Fruit fly (Drosophila melanogaster) whole organism, embryonic: ENCODE data around the gene dob.

Experiments used
- BtbVII ChIP-seq: fragments of 200-800 bp; sonication (Bioruptor generic); optimal IDR thresholded peaks from 3 replicates; lab custom pipeline; 2017; ENCODE audit warnings: missing biosample characterization, mild to moderate bottlenecking, missing genetic modification characterization
- Bteb2 ChIP-seq: fragments of 200-800 bp; sonication (Bioruptor generic); optimal IDR thresholded peaks from 2 replicates; lab custom pipeline; 2016; ENCODE audit warnings: missing biosample characterization, missing genetic modification characterization
- CG10321 ChIP-seq: fragments of 200-800 bp; sonication (Bioruptor generic); IDR thresholded peaks from 2 replicates; pipeline ENCODE4 v1.3.6; 2022; ENCODE audit warnings: missing biosample characterization, missing genetic modification characterization
- CG10959 ChIP-seq: fragments of 200-800 bp; sonication (Bioruptor generic); IDR thresholded peaks from 2 replicates; pipeline ENCODE4 v1.3.6; 2022; ENCODE audit warnings: missing biosample characterization, missing genetic modification characterization
- CG11247 ChIP-seq: fragments of 200-800 bp; sonication (Bioruptor generic); IDR thresholded peaks from 2 replicates; pipeline ENCODE4 v1.3.6; 2022; ENCODE audit warnings: missing biosample characterization, missing genetic modification characterization
- CG11398 ChIP-seq: fragments of 200-800 bp; sonication (Bioruptor generic); optimal IDR thresholded peaks from 2 replicates; lab custom pipeline; 2016; ENCODE audit warnings: missing biosample characterization, missing genetic modification characterization
- CG13424 ChIP-seq: fragments of 200-800 bp; sonication (Bioruptor generic); optimal IDR thresholded peaks from 2 replicates; lab custom pipeline; 2019; ENCODE audit warnings: missing biosample characterization, mild to moderate bottlenecking, missing genetic modification characterization, moderate library complexity
- CG14710 ChIP-seq: fragments of 200-800 bp; sonication (Bioruptor generic); optimal IDR thresholded peaks from 3 replicates; lab custom pipeline; 2019; ENCODE audit warnings: missing biosample characterization, mild to moderate bottlenecking, missing genetic modification characterization, moderate library complexity
- CG16779 ChIP-seq: fragments of 200-800 bp; sonication (Bioruptor generic); IDR thresholded peaks from 2 replicates; pipeline ENCODE4 v1.3.6; 2022; ENCODE audit warnings: missing biosample characterization, missing genetic modification characterization
- CG16863 ChIP-seq: fragments of 200-800 bp; sonication (Bioruptor generic); optimal IDR thresholded peaks from 3 replicates; lab custom pipeline; 2016; ENCODE audit warnings: missing biosample characterization, missing genetic modification characterization
- CG2712 ChIP-seq: fragments of 200-800 bp; optimal IDR thresholded peaks from 3 replicates; lab custom pipeline; 2019; ENCODE audit warnings: missing biosample characterization, mild to moderate bottlenecking, missing genetic modification characterization, moderate library complexity
- CG2889 ChIP-seq: fragments of 200-800 bp; sonication (Bioruptor generic); IDR thresholded peaks from 3 replicates; pipeline ENCODE4 v1.3.6; 2022; ENCODE audit warnings: missing biosample characterization, missing genetic modification characterization
- CG30020 ChIP-seq: fragments of 200-800 bp; optimal IDR thresholded peaks from 2 replicates; lab custom pipeline; 2019; ENCODE audit warnings: missing biosample characterization, mild to moderate bottlenecking, missing genetic modification characterization, moderate library complexity
- CG34422 ChIP-seq: fragments of 200-800 bp; sonication (Bioruptor generic); IDR thresholded peaks from 3 replicates; pipeline ENCODE4 v1.3.6; 2022; ENCODE audit warnings: missing biosample characterization, missing genetic modification characterization
- CG7745 ChIP-seq: fragments of 200-800 bp; sonication (Bioruptor generic); optimal IDR thresholded peaks from 2 replicates; lab custom pipeline; 2018; ENCODE audit warnings: missing biosample characterization, mild to moderate bottlenecking, missing genetic modification characterization, moderate library complexity
- CG7839 ChIP-seq: fragments of 200-800 bp; sonication (Bioruptor generic); optimal IDR thresholded peaks from 3 replicates; lab custom pipeline; 2018; ENCODE audit warnings: missing biosample characterization, mild to moderate bottlenecking, missing genetic modification characterization, moderate library complexity
- CG8765 ChIP-seq: fragments of 200-800 bp; sonication (Bioruptor generic); IDR thresholded peaks from 2 replicates; pipeline ENCODE4 v1.3.6; 2022; ENCODE audit warnings: missing biosample characterization, missing genetic modification characterization
- CG9817 ChIP-seq: fragments of 200-800 bp; sonication (Bioruptor generic); optimal IDR thresholded peaks from 2 replicates; lab custom pipeline; 2018; ENCODE audit warnings: missing biosample characterization, mild to moderate bottlenecking, missing genetic modification characterization, moderate library complexity
- Doc2 ChIP-seq: fragments of 200-800 bp; sonication (Bioruptor generic); IDR thresholded peaks from 2 replicates; pipeline ENCODE4 v1.3.6; 2022; ENCODE audit warnings: missing biosample characterization, missing genetic modification characterization
- Doc3 ChIP-seq: fragments of 200-800 bp; sonication (Bioruptor generic); IDR thresholded peaks from 3 replicates; pipeline ENCODE4 v1.3.6; 2022; ENCODE audit warnings: missing biosample characterization, missing genetic modification characterization; ENCODE audit not compliant: partially characterized antibody
- Ets65A ChIP-seq: fragments of 200-800 bp; sonication (Bioruptor generic); peaks from one replicate; lab custom pipeline; 2016; ENCODE audit warnings: missing biosample characterization, missing genetic modification characterization
- HLH54F ChIP-seq: fragments of 200-800 bp; sonication (Bioruptor generic); optimal IDR thresholded peaks from 3 replicates; lab custom pipeline; 2016; ENCODE audit warnings: missing biosample characterization, missing genetic modification characterization
- Hmr ChIP-seq: fragments of 200-800 bp; sonication (Bioruptor generic); optimal IDR thresholded peaks from 3 replicates; lab custom pipeline; 2017; ENCODE audit warnings: mild to moderate bottlenecking, missing biosample characterization, missing genetic modification reagents, missing genetic modification characterization
- Hr78 ChIP-seq, 2 experiments: fragments of 200-800 bp in 1 of 2; fragments of >200 bp in 1 of 2; sonication (Bioruptor generic) in 1 of 2; optimal IDR thresholded peaks; 2 replicates each; lab custom pipeline; 2017 to 2019; ENCODE audit warnings: missing biosample characterization in 2 of 2, missing genetic modification characterization in 2 of 2, mild to moderate bottlenecking in 1 of 2, moderate library complexity in 1 of 2
- Lhr ChIP-seq: fragments of 200-800 bp; sonication (Bioruptor generic); optimal IDR thresholded peaks from 3 replicates; lab custom pipeline; 2017; ENCODE audit warnings: mild to moderate bottlenecking, missing biosample characterization, missing genetic modification reagents, missing genetic modification characterization
- Mes4 ChIP-seq: fragments of 200-800 bp; sonication (Bioruptor generic); optimal IDR thresholded peaks from 2 replicates; lab custom pipeline; 2016; ENCODE audit warnings: missing biosample characterization, missing genetic modification characterization
- Neu2 ChIP-seq: fragments of 200-800 bp; sonication (Bioruptor generic); optimal IDR thresholded peaks from 3 replicates; lab custom pipeline; 2016; ENCODE audit warnings: missing biosample characterization, missing genetic modification characterization, borderline replicate concordance
- Ravus ChIP-seq: fragments of 200-800 bp; sonication (Bioruptor generic); IDR thresholded peaks from 2 replicates; pipeline ENCODE4 v1.3.6; 2022; ENCODE audit warnings: missing biosample characterization, missing genetic modification characterization
- Sin3A ChIP-seq: fragments of >200 bp; optimal IDR thresholded peaks from 2 replicates; lab custom pipeline; 2018
- Spps ChIP-seq: fragments of 200-800 bp; sonication (Bioruptor generic); optimal IDR thresholded peaks from 2 replicates; lab custom pipeline; 2018; ENCODE audit warnings: missing biosample characterization, mild to moderate bottlenecking, missing genetic modification characterization
- Trl ChIP-seq, 3 experiments: fragments of >200 bp in 2 of 3; fragments of 200-800 bp in 1 of 3; sonication (Bioruptor generic) in 1 of 3; optimal IDR thresholded peaks; 2 replicates in 1 of 3; 3 replicates in 2 of 3; lab custom pipeline; 2016 to 2017; ENCODE audit warnings: missing biosample characterization in 1 of 3, missing genetic modification characterization in 1 of 3
- Xbp1 ChIP-seq: fragments of 200-800 bp; sonication (Bioruptor generic); optimal IDR thresholded peaks from 3 replicates; lab custom pipeline; 2016; ENCODE audit warnings: missing biosample characterization, mild to moderate bottlenecking, missing genetic modification characterization
- aop ChIP-seq: fragments of 200-800 bp; sonication (Bioruptor generic); IDR thresholded peaks from 2 replicates; pipeline ENCODE4 v1.3.6; 2022; ENCODE audit warnings: missing biosample characterization, missing genetic modification characterization
- ase ChIP-seq: fragments of 200-800 bp; sonication (Bioruptor generic); IDR thresholded peaks from 3 replicates; pipeline ENCODE4 v1.3.6; 2022; ENCODE audit warnings: missing biosample characterization, missing genetic modification characterization
- caup ChIP-seq: fragments of 200-800 bp; sonication (Bioruptor generic); optimal IDR thresholded peaks from 3 replicates; lab custom pipeline; 2017; ENCODE audit warnings: missing biosample characterization, mild to moderate bottlenecking, missing genetic modification characterization, moderate library complexity; ENCODE audit not compliant: severe bottlenecking
- chif ChIP-seq, 2 experiments: fragments of 200-800 bp; sonication (Bioruptor generic); optimal IDR thresholded peaks; 3 replicates each; lab custom pipeline; 2016; ENCODE audit warnings: missing biosample characterization in 2 of 2, missing genetic modification characterization in 2 of 2
- dmrt11E ChIP-seq: fragments of 200-800 bp; sonication (Bioruptor generic); optimal IDR thresholded peaks from 3 replicates; lab custom pipeline; 2018; ENCODE audit warnings: missing biosample characterization, mild to moderate bottlenecking, missing genetic modification characterization, moderate library complexity
- eyg ChIP-seq: fragments of 200-800 bp; sonication (Bioruptor generic); optimal IDR thresholded peaks from 3 replicates; lab custom pipeline; 2016; ENCODE audit warnings: missing biosample characterization, missing genetic modification characterization
- fru ChIP-seq: fragments of >200 bp; optimal IDR thresholded peaks from 2 replicates; lab custom pipeline; 2017
- gsb-n ChIP-seq: fragments of 200-800 bp; sonication (Bioruptor generic); optimal IDR thresholded peaks from 3 replicates; lab custom pipeline; 2018; ENCODE audit warnings: missing biosample characterization, mild to moderate bottlenecking, missing genetic modification characterization
- jumu ChIP-seq: fragments of 200-800 bp; sonication (Bioruptor generic); optimal IDR thresholded peaks from 3 replicates; lab custom pipeline; 2016; ENCODE audit warnings: missing biosample characterization, missing genetic modification characterization
- lilli ChIP-seq: fragments of 200-800 bp; sonication (Bioruptor generic); optimal IDR thresholded peaks from 3 replicates; lab custom pipeline; 2016; ENCODE audit warnings: missing biosample characterization, missing genetic modification characterization
- lmd ChIP-seq: fragments of 200-800 bp; sonication (Bioruptor generic); IDR thresholded peaks from 2 replicates; pipeline ENCODE4 v1.3.6; 2022; ENCODE audit warnings: missing biosample characterization, missing genetic modification characterization
- mirr ChIP-seq: fragments of 200-800 bp; sonication (Bioruptor generic); optimal IDR thresholded peaks from 3 replicates; lab custom pipeline; 2018; ENCODE audit warnings: missing biosample characterization, mild to moderate bottlenecking, missing genetic modification characterization
- psq ChIP-seq: fragments of 200-800 bp; sonication (Bioruptor generic); optimal IDR thresholded peaks from 2 replicates; lab custom pipeline; 2017; ENCODE audit warnings: missing biosample characterization, missing genetic modification characterization
- so ChIP-seq: fragments of 200-800 bp; sonication (Bioruptor generic); IDR thresholded peaks from 3 replicates; pipeline ENCODE4 v1.3.6; 2022; ENCODE audit warnings: missing biosample characterization, missing genetic modification characterization
- tgo ChIP-seq: fragments of 200-800 bp; sonication (Bioruptor generic); IDR thresholded peaks from 3 replicates; pipeline ENCODE4 v1.3.6; 2022; ENCODE audit warnings: missing biosample characterization, missing genetic modification characterization
- tio ChIP-seq: fragments of 200-800 bp; sonication (Bioruptor generic); optimal IDR thresholded peaks from 2 replicates; lab custom pipeline; 2017; ENCODE audit warnings: missing biosample characterization, missing genetic modification characterization, inconsistent platforms
- tna ChIP-seq: fragments of 200-800 bp; sonication (Bioruptor generic); IDR thresholded peaks from 2 replicates; pipeline ENCODE4 v1.3.6; 2022; ENCODE audit warnings: missing biosample characterization, missing genetic modification characterization; ENCODE audit not compliant: partially characterized antibody
- vvl ChIP-seq: fragments of 200-800 bp; sonication (Bioruptor generic); IDR thresholded peaks from 2 replicates; pipeline ENCODE4 v1.3.6; 2022; ENCODE audit warnings: missing biosample characterization, missing genetic modification characterization

Gene dob

DNA sequence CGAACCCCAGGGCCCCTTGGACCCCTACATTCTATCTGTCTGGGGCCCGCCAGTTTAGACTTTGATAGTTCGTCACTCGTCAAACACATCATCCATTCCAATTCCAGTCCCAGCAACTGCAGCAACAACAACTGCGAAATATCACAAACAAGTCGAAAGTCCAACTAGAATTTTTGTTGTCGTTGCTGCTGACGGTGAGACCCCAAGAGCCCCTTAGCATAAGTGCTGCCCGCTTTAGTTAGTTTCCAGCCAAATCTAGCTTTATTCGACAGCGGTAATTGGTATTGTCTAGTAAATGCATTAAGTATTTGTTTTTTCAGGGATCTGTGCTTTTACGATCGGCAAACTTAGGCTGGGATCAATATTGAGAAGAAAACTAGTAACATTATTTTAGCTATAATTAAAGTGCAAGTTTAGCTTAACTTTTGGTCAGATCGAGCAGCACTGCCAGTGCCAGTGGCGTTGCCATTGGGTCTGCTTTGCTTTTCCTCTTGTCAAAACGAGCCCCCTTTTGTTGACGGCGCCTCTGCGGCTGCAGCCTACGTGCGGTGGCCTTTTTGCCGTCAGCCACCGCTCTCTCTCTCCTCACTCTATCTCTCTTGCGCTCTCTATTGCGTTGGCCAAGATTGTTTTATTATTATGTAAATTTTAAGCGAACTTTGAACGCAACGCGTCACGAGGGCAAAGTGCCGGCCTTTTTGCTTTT is 8.0 kb downstream of the dob start (continued):
- TF ChIP-seq caup (GFP tag; lab: Kevin White, UChicago), result peak; percentile 81
- TF ChIP-seq chif (GFP tag; optimal IDR thresholded peaks at IDR 0.05; lab: Kevin White, UChicago), result peak; percentile 86 to 93
- TF ChIP-seq Spps, result peak; percentile 46
- peak; percentile 88 for TF ChIP-seq CG13424 (tag; lab: Kevin White, UChicago)
- peak; percentile 53 for TF ChIP-seq Lhr (GFP tag; lab: Kevin White, UChicago)
- TF ChIP-seq gsb-n (tag; lab: Kevin White, UChicago), result peak; percentile 70
- TF ChIP-seq dmrt11E (tag; lab: Kevin White, UChicago), result peak; percentile 62
- no peak for TF ChIP-seq Sin3A (lab: Kevin White, UChicago)
- peak; percentile 61; the same call in 1 of the 2 replicates for TF ChIP-seq Doc2
- TF ChIP-seq jumu, result peak; percentile 93
- TF ChIP-seq CG11398 (GFP tag; lab: Kevin White, UChicago), result peak; percentile 84
- TF ChIP-seq tio (GFP tag; lab: Kevin White, UChicago), result peak; percentile 77
- peak; percentile 52 to 73 for TF ChIP-seq Trl (optimal IDR thresholded peaks at IDR 0.05; lab: Kevin White, UChicago)
- TF ChIP-seq Trl (GFP tag; optimal IDR thresholded peaks at IDR 0.05; lab: Kevin White, UChicago), result peak; percentile 93
- TF ChIP-seq lilli (GFP tag; lab: Kevin White, UChicago), result peak; percentile 97
- TF ChIP-seq so (GFP tag; lab: Robert Waterston, UW), result peak; percentile 82; the same call in 2 of the 3 replicates
- peak; percentile 89; the same call in 2 of the 3 replicates for TF ChIP-seq CG34422 (GFP tag; lab: Robert Waterston, UW)
- TF ChIP-seq aop (GFP tag; lab: Robert Waterston, UW), result peak; percentile 86
- TF ChIP-seq HLH54F (GFP tag; lab: Kevin White, UChicago), result peak; percentile 92
- no peak for TF ChIP-seq Doc3 (GFP tag; lab: Robert Waterston, UW)
- TF ChIP-seq CG30020, result peak; percentile 54
- peak; percentile 81 for TF ChIP-seq CG2889 (GFP tag; lab: Robert Waterston, UW)
- TF ChIP-seq Neu2 (GFP tag; lab: Kevin White, UChicago), result peak; percentile 47
- TF ChIP-seq Mes4 (GFP tag; lab: Kevin White, UChicago), result peak; percentile 86
- no peak for TF ChIP-seq CG10321 (GFP tag; lab: Robert Waterston, UW)
- TF ChIP-seq eyg (GFP tag; lab: Kevin White, UChicago), result peak; percentile 86
- TF ChIP-seq lmd (GFP tag; lab: Robert Waterston, UW), result peak; percentile 91
- TF ChIP-seq CG16779 (GFP tag; lab: Robert Waterston, UW), result peak; percentile 92
- TF ChIP-seq CG9817 (tag; lab: Kevin White, UChicago), result peak; percentile 86
- TF ChIP-seq CG7745 (tag; lab: Kevin White, UChicago), result no peak
- no peak for TF ChIP-seq tna (GFP tag; lab: Robert Waterston, UW)
- TF ChIP-seq CG8765 (GFP tag; lab: Robert Waterston, UW), result peak; percentile 65; the same call in 1 of the 2 replicates
- peak; percentile 88 for TF ChIP-seq CG7839 (tag; lab: Kevin White, UChicago)
- TF ChIP-seq Ravus (GFP tag; lab: Robert Waterston, UW), result peak; percentile 55
- TF ChIP-seq Ets65A, result peak; percentile 99
- peak; percentile 87 for TF ChIP-seq Bteb2 (GFP tag; lab: Kevin White, UChicago)
- peak; percentile 89 for TF ChIP-seq tgo (GFP tag; lab: Robert Waterston, UW)
- TF ChIP-seq CG10959, result peak; percentile 72
- peak; percentile 90 for TF ChIP-seq CG11247 (GFP tag; lab: Robert Waterston, UW)
- TF ChIP-seq CG16863 (GFP tag; lab: Kevin White, UChicago), result peak; percentile 88
- TF ChIP-seq CG14710 (tag; lab: Kevin White, UChicago), result peak; percentile 75
- no peak for TF ChIP-seq fru
- peak; percentile 84 for TF ChIP-seq CG2712 (tag; lab: Kevin White, UChicago)
- peak; percentile 70 for TF ChIP-seq psq
- peak; percentile 94 for TF ChIP-seq Xbp1
- peak in 1 of 2 experiments; percentile 95 for TF ChIP-seq Hr78 (GFP tag; optimal IDR thresholded peaks at IDR 0.05; lab: Kevin White, UChicago)
- peak; percentile 83 for TF ChIP-seq ase (GFP tag; lab: Robert Waterston, UW)
- TF ChIP-seq BtbVII, result peak; percentile 86
- peak; percentile 76 for TF ChIP-seq mirr
- TF ChIP-seq Hmr (GFP tag; lab: Kevin White, UChicago), result peak; percentile 93
- peak; percentile 91 for TF ChIP-seq vvl (GFP tag; lab: Robert Waterston, UW)
